Fruit fly (Drosophila melanogaster) whole organism, wandering third instar larva: ENCODE measurements around the gene MED17.
A peak's percentile ranks its signal among the peaks of the same experiment; 100 is the strongest.

Source experiments
- Abd-B ChIP-seq: fragments of >200 bp; optimal IDR thresholded peaks from 2 replicates; lab custom pipeline; 2017; ENCODE audit warnings: missing biosample characterization, missing genetic modification characterization
- CG32264 ChIP-seq: fragments of 200-800 bp; sonication (Bioruptor generic); optimal IDR thresholded peaks from 2 replicates; lab custom pipeline; 2016; ENCODE audit warnings: missing biosample characterization, missing genetic modification characterization
- CG9705 ChIP-seq: fragments of 200-800 bp; sonication (Bioruptor generic); optimal IDR thresholded peaks from 2 replicates; lab custom pipeline; 2018; ENCODE audit warnings: missing biosample characterization, mild to moderate bottlenecking, missing genetic modification characterization
- CrebA ChIP-seq: fragments of 200-800 bp; sonication (Bioruptor generic); optimal IDR thresholded peaks from 2 replicates; lab custom pipeline; 2016; ENCODE audit warnings: missing biosample characterization, mild to moderate bottlenecking, missing genetic modification characterization, borderline replicate concordance
- Dfd ChIP-seq: fragments of >200 bp; optimal IDR thresholded peaks from 2 replicates; lab custom pipeline; 2017; ENCODE audit warnings: missing biosample characterization, missing genetic modification characterization
- Dif ChIP-seq: fragments of 200-275, 200-300 bp; sonication (Bioruptor generic); optimal IDR thresholded peaks from 2 replicates; lab custom pipeline; 2018; ENCODE audit warnings: missing biosample characterization, missing genetic modification characterization; ENCODE audit not compliant: partially characterized antibody
- HLH106 ChIP-seq: fragments of 200-800 bp; optimal IDR thresholded peaks from 3 replicates; lab custom pipeline; 2019; ENCODE audit warnings: missing biosample characterization, mild to moderate bottlenecking, missing genetic modification characterization, moderate library complexity
- Hr83 ChIP-seq: fragments of 200-300 bp; sonication (Bioruptor generic); optimal IDR thresholded peaks from 2 replicates; lab custom pipeline; 2016; ENCODE audit warnings: missing biosample characterization, mild to moderate bottlenecking, missing genetic modification characterization, moderate library complexity; ENCODE audit not compliant: poor library complexity, severe bottlenecking
- Jra ChIP-seq: sonication (Bioruptor generic); optimal IDR thresholded peaks from 2 replicates; lab custom pipeline; 2016; ENCODE audit warnings: missing biosample characterization, missing genetic modification characterization
- Mio ChIP-seq: sonication (Bioruptor generic); optimal IDR thresholded peaks from 2 replicates; lab custom pipeline; 2016; ENCODE audit warnings: missing biosample characterization, missing genetic modification characterization
- Myc ChIP-seq: fragments of >200 bp; optimal IDR thresholded peaks from 2 replicates; lab custom pipeline; 2017
- N ChIP-seq: fragments of >200 bp; optimal IDR thresholded peaks from 2 replicates; lab custom pipeline; 2018; ENCODE audit warnings: missing biosample characterization, missing external identifiers, missing genetic modification characterization
- OdsH ChIP-seq: fragments of 200-800 bp; sonication (Bioruptor generic); optimal IDR thresholded peaks from 2 replicates; lab custom pipeline; 2016; ENCODE audit warnings: missing biosample characterization, mild to moderate bottlenecking, missing genetic modification characterization
- Rel ChIP-seq, 2 experiments: fragments of 200-800 bp; sonication (Bioruptor generic) in 1 of 2; optimal IDR thresholded peaks; 2 replicates in 1 of 2; 3 replicates in 1 of 2; lab custom pipeline; 2016 to 2019; ENCODE audit warnings: mild to moderate bottlenecking in 2 of 2, missing biosample characterization in 2 of 2, missing genetic modification characterization in 2 of 2, moderate library complexity in 1 of 2
- Sp1 ChIP-seq: fragments of 200-800 bp; sonication (Bioruptor generic); optimal IDR thresholded peaks from 3 replicates; lab custom pipeline; 2019; ENCODE audit warnings: missing biosample characterization, mild to moderate bottlenecking, missing genetic modification characterization, moderate library complexity
- Vsx2 ChIP-seq: fragments of 200-300, 225-300 bp; sonication (Bioruptor generic); optimal IDR thresholded peaks from 2 replicates; lab custom pipeline; 2018; ENCODE audit warnings: missing biosample characterization, missing genetic modification characterization; ENCODE audit not compliant: partially characterized antibody
- dl ChIP-seq, 2 experiments: fragments of 175-275, 200-275 bp in 1 of 2; fragments of 200-275 bp in 1 of 2; sonication (Bioruptor generic); optimal IDR thresholded peaks; lab custom pipeline; 2018; ENCODE audit warnings: mild to moderate bottlenecking in 2 of 2, missing biosample characterization in 2 of 2, missing genetic modification characterization in 2 of 2, moderate library complexity in 2 of 2; ENCODE audit not compliant: partially characterized antibody in 2 of 2, insufficient read depth in 1 of 2
- dmrt93B ChIP-seq: fragments of 200-800 bp; sonication (Bioruptor generic); optimal IDR thresholded peaks from 2 replicates; lab custom pipeline; 2018; ENCODE audit warnings: missing biosample characterization, mild to moderate bottlenecking, missing genetic modification characterization
- dsf ChIP-seq: sonication (Bioruptor generic); optimal IDR thresholded peaks from 2 replicates; lab custom pipeline; 2016; ENCODE audit warnings: missing biosample characterization, missing genetic modification characterization, borderline replicate concordance
- ey ChIP-seq: fragments of 200-800 bp; sonication (Bioruptor generic); optimal IDR thresholded peaks from 2 replicates; lab custom pipeline; 2016; ENCODE audit warnings: missing biosample characterization, missing genetic modification characterization
- foxo ChIP-seq, 2 experiments: fragments of 200-800 bp; sonication (Bioruptor generic); optimal IDR thresholded peaks; 2 replicates in 1 of 2; 3 replicates in 1 of 2; lab custom pipeline; 2016 to 2017; ENCODE audit warnings: missing biosample characterization in 2 of 2, missing genetic modification characterization in 2 of 2
- fru ChIP-seq: fragments of 200-800 bp; sonication (Bioruptor generic); optimal IDR thresholded peaks from 3 replicates; lab custom pipeline; 2016; ENCODE audit warnings: missing biosample characterization, mild to moderate bottlenecking, missing genetic modification characterization
- h ChIP-seq: fragments of 200-800 bp; sonication (Bioruptor generic); optimal IDR thresholded peaks from 3 replicates; lab custom pipeline; 2016; ENCODE audit warnings: missing biosample characterization, mild to moderate bottlenecking, missing genetic modification characterization
- jim ChIP-seq: fragments of 175-275, 200-325 bp; sonication (Bioruptor generic); optimal IDR thresholded peaks from 2 replicates; lab custom pipeline; 2016; ENCODE audit warnings: missing biosample characterization, mild to moderate bottlenecking, missing genetic modification characterization
- lola ChIP-seq: fragments of >200 bp; optimal IDR thresholded peaks from 2 replicates; lab custom pipeline; 2017; ENCODE audit warnings: missing biosample characterization, missing genetic modification characterization
- pan ChIP-seq: fragments of >200 bp; optimal IDR thresholded peaks from 2 replicates; lab custom pipeline; 2017
- psq ChIP-seq: fragments of 200-800 bp; sonication (Bioruptor generic); optimal IDR thresholded peaks from 3 replicates; lab custom pipeline; 2017; ENCODE audit warnings: missing biosample characterization, mild to moderate bottlenecking, missing genetic modification characterization, moderate library complexity
- rgr ChIP-seq: fragments of 200-800 bp; sonication (Bioruptor generic); optimal IDR thresholded peaks from 3 replicates; lab custom pipeline; 2016; ENCODE audit warnings: missing biosample characterization, mild to moderate bottlenecking, missing genetic modification characterization
- sage ChIP-seq: fragments of 200-800 bp; sonication (Bioruptor generic); optimal IDR thresholded peaks from 2 replicates; lab custom pipeline; 2016; ENCODE audit warnings: missing biosample characterization, mild to moderate bottlenecking, missing genetic modification characterization
- sv ChIP-seq: fragments of 200-800 bp; sonication (Bioruptor generic); optimal IDR thresholded peaks from 3 replicates; lab custom pipeline; 2016; ENCODE audit warnings: missing biosample characterization, missing genetic modification characterization
- usp ChIP-seq: fragments of >200 bp; optimal IDR thresholded peaks from 2 replicates; lab custom pipeline; 2017; ENCODE audit warnings: missing biosample characterization, missing genetic modification characterization
- woc ChIP-seq: sonication (Bioruptor generic); optimal IDR thresholded peaks from 2 replicates; lab custom pipeline; 2016; ENCODE audit warnings: missing biosample characterization, mild to moderate bottlenecking, missing genetic modification characterization

Gene MED17

dm6 chr3R:18146629-18147028 lies 42.2 kb upstream of the MED17 start:
- TF ChIP-seq Dif (no peak), fru (peak; percentile 6)

- no peak for TF ChIP-seq usp
- TF ChIP-seq jim: no peak
- no peak for TF ChIP-seq CrebA
- TF ChIP-seq dmrt93B: no peak
- no peak for TF ChIP-seq Dif
- TF ChIP-seq OdsH (GFP tag; lab: Kevin White, UChicago): no peak
- no peak for TF ChIP-seq N
- no peak for TF ChIP-seq psq (GFP tag; lab: Kevin White, UChicago)
- TF ChIP-seq h (GFP tag; lab: Kevin White, UChicago): no peak
- no peak for TF ChIP-seq Dfd (GFP tag; lab: Kevin White, UChicago)
- no peak for TF ChIP-seq dl (GFP tag; optimal IDR thresholded peaks at IDR 0.05; lab: Kevin White, UChicago; ENCODE audit: insufficient read depth in 1 of 2, partially characterized antibody in 2 of 2)
- TF ChIP-seq Jra (GFP tag; lab: Kevin White, UChicago): no peak
- TF ChIP-seq fru: no peak
These were observed 37.1 kb upstream of the MED17 start, which contains the start of gene CG14316 for dm6 chr3R:18151820-18152219. CG14316 (plus strand) TSS chr3R:18152120.

dm6 chr3R:18153698-18154097 lies 35.2 kb upstream of the MED17 start:
- TF ChIP-seq Dfd (GFP tag; lab: Kevin White, UChicago): peak; percentile 5
- TF ChIP-seq CG32264 (GFP tag; lab: Kevin White, UChicago): no peak

- TF ChIP-seq sage (GFP tag; lab: Kevin White, UChicago) (no peak), usp (no peak), lola (no peak), dl (GFP tag; optimal IDR thresholded peaks at IDR 0.05; lab: Kevin White, UChicago; ENCODE audit: insufficient read depth in 1 of 2, partially characterized antibody in 2 of 2) (no peak), Myc (no peak), CG32264 (GFP tag; lab: Kevin White, UChicago) (no peak), OdsH (GFP tag; lab: Kevin White, UChicago) (no peak), N (no peak), Dfd (GFP tag; lab: Kevin White, UChicago) (no peak), psq (GFP tag; lab: Kevin White, UChicago) (no peak)
These were observed 32.3 kb upstream of the MED17 start for dm6 chr3R:18156608-18157007.

dm6 chr3R:18157459-18157858 lies 31.4 kb upstream of the MED17 start:
- no peak for TF ChIP-seq CG9705
- peak in 1 of 2 experiments; percentile 2 for TF ChIP-seq foxo (GFP tag; optimal IDR thresholded peaks at IDR 0.05; lab: Kevin White, UChicago)
- TF ChIP-seq Rel (GFP tag; optimal IDR thresholded peaks at IDR 0.05; lab: Kevin White, UChicago): no peak
- TF ChIP-seq Rel (tag; optimal IDR thresholded peaks at IDR 0.05; lab: Kevin White, UChicago): no peak
- no peak for TF ChIP-seq dsf (GFP tag; lab: Kevin White, UChicago)
- no peak for TF ChIP-seq Dfd (GFP tag; lab: Kevin White, UChicago)
- no peak for TF ChIP-seq ey
- peak; percentile 38 for TF ChIP-seq HLH106
- no peak for TF ChIP-seq sage (GFP tag; lab: Kevin White, UChicago)
- TF ChIP-seq Vsx2 (GFP tag; lab: Kevin White, UChicago): no peak
- no peak for TF ChIP-seq Jra (GFP tag; lab: Kevin White, UChicago)
- TF ChIP-seq pan (lab: Kevin White, UChicago): no peak
- no peak for TF ChIP-seq lola
- peak; percentile 40 for TF ChIP-seq Sp1 (GFP tag; lab: Kevin White, UChicago)
- TF ChIP-seq rgr (GFP tag; lab: Kevin White, UChicago): no peak
- no peak for TF ChIP-seq fru
- no peak for TF ChIP-seq CG32264 (GFP tag; lab: Kevin White, UChicago)
- TF ChIP-seq sv: no peak
- TF ChIP-seq psq (GFP tag; lab: Kevin White, UChicago): no peak
- no peak for TF ChIP-seq woc
- TF ChIP-seq Dif: no peak
- TF ChIP-seq dmrt93B: peak; percentile 30
- no peak for TF ChIP-seq h (GFP tag; lab: Kevin White, UChicago)
- TF ChIP-seq CrebA: no peak
- no peak for TF ChIP-seq Hr83 (GFP tag; lab: Kevin White, UChicago)
- no peak for TF ChIP-seq Mio
- TF ChIP-seq Abd-B (GFP tag; lab: Kevin White, UChicago): no peak
- TF ChIP-seq, all 38 proteins: peak for 4
